Worm (Caenorhabditis elegans) whole organism, L1 larva: ENCODE data around the gene ZK792.1.

ENCODE experiments used
- aly-2 ChIP-seq: fragments of 150-350 bp; optimal IDR thresholded peaks from 2 replicates; lab custom pipeline; 2014; ENCODE audit warnings: missing biosample characterization, missing genetic modification characterization
- ceh-63 ChIP-seq: fragments of 200-800 bp; sonication (Bioruptor generic); optimal IDR thresholded peaks from 2 replicates; lab custom pipeline; 2018; ENCODE audit warnings: mild to moderate bottlenecking, missing genetic modification characterization, missing compliant biosample characterization
- efl-1 ChIP-seq, 4 experiments: fragments of 150-350 bp; optimal IDR thresholded peaks in 3 of 4; peaks in 1 of 4; 1 replicate in 1 of 4; 2 replicates in 3 of 4; lab custom pipeline; 2014; ENCODE audit warnings: missing biosample characterization in 2 of 4, missing genetic modification characterization in 2 of 4, missing genetic modification reagents in 2 of 4
- elt-2 ChIP-seq: sonication (generic microtip); optimal IDR thresholded peaks from 2 replicates; lab custom pipeline; 2016; ENCODE audit warnings: missing genetic modification characterization, mild to moderate bottlenecking, inconsistent platforms, missing compliant biosample characterization, missing genetic modification reagents
- fkh-10 ChIP-seq: sonication (generic microtip); optimal IDR thresholded peaks from 2 replicates; lab custom pipeline; 2017; ENCODE audit warnings: missing biosample characterization, missing genetic modification reagents, missing genetic modification characterization
- fos-1 ChIP-seq: fragments of 150-350 bp; optimal IDR thresholded peaks from 2 replicates; lab custom pipeline; 2014; ENCODE audit warnings: missing biosample characterization, missing genetic modification characterization
- lsy-2 ChIP-seq, 2 experiments: fragments of 150-350 bp; optimal IDR thresholded peaks; 2 replicates each; lab custom pipeline; 2014; ENCODE audit warnings: missing biosample characterization in 2 of 2, missing genetic modification characterization in 2 of 2
- mdl-1 ChIP-seq, 2 experiments: fragments of 150-350 bp; optimal IDR thresholded peaks; 2 replicates each; lab custom pipeline; 2014 to 2017; ENCODE audit warnings: missing biosample characterization in 2 of 2, missing genetic modification characterization in 2 of 2, inconsistent platforms in 1 of 2
- nhr-71 ChIP-seq: sonication (generic microtip); optimal IDR thresholded peaks from 2 replicates; lab custom pipeline; 2016; ENCODE audit warnings: mild to moderate bottlenecking, missing genetic modification characterization, moderate library complexity, missing compliant biosample characterization
- snpc-4 ChIP-seq: fragments of 150-350 bp; optimal IDR thresholded peaks from 2 replicates; lab custom pipeline; 2014; ENCODE audit warnings: missing biosample characterization, missing genetic modification characterization
- unc-62 ChIP-seq: fragments of 150-350 bp; optimal IDR thresholded peaks from 2 replicates; lab custom pipeline; 2014; ENCODE audit warnings: missing biosample characterization, missing genetic modification reagents, missing genetic modification characterization

ce11 chrIV:11623759-11624287, 35.8 kb upstream of the ZK792.1 start:
- TF ChIP-seq mdl-1 (tag; optimal IDR thresholded peaks at IDR 0.05; lab: Kevin White, UChicago), result no peak
- TF ChIP-seq snpc-4, result no peak
- no peak for TF ChIP-seq fos-1 (tag; lab: Kevin White, UChicago)
- TF ChIP-seq ceh-63 (GFP tag; lab: Kevin White, UChicago), result no peak
- TF ChIP-seq efl-1 (optimal IDR thresholded peaks at IDR 0.05; lab: Kevin White, UChicago), result no peak
- TF ChIP-seq efl-1 (GFP tag; optimal IDR thresholded peaks at IDR 0.05 in 1 of 2; lab: Kevin White, UChicago), result no peak
- TF ChIP-seq elt-2 (tag; lab: Kevin White, UChicago), result peak; percentile 72
- TF ChIP-seq lsy-2 (tag; optimal IDR thresholded peaks at IDR 0.05; lab: Kevin White, UChicago), result no peak
- TF ChIP-seq fkh-10 (GFP tag; lab: Kevin White, UChicago), result no peak
- no peak for TF ChIP-seq nhr-71 (tag; lab: Kevin White, UChicago)
- no peak for TF ChIP-seq aly-2 (tag; lab: Kevin White, UChicago)
- no peak for TF ChIP-seq unc-62 (GFP tag; lab: Kevin White, UChicago)
